Worm (Caenorhabditis elegans): ENCODE results near the gene C25G4.17.

Gene C25G4.17

ce11 chrIV:12490491-12490890 lies 48.7 kb downstream of the C25G4.17 start, which contains the start of gene him-6:
Gene him-6 (plus strand): TSS chrIV:12490791.
- no peak for TF ChIP-seq T07F8.4 (tag; optimal IDR thresholded peaks at IDR 0.05)
- TF ChIP-seq lin-40 (tag; optimal IDR thresholded peaks at IDR 0.05), result no peak
- no peak for TF ChIP-seq rec-8 (tag; optimal IDR thresholded peaks at IDR 0.05)
- TF ChIP-seq F37B4.10 (GFP tag; IDR thresholded peaks at IDR 0.05), result no peak
- TF ChIP-seq ceh-27 (GFP tag; optimal IDR thresholded peaks at IDR 0.05), result no peak
- TF ChIP-seq snpc-1.3 (tag; optimal IDR thresholded peaks at IDR 0.05; ENCODE audit: insufficient read depth), result no peak
- TF ChIP-seq egrh-3 (GFP tag; IDR thresholded peaks at IDR 0.05), result no peak
- no peak for TF ChIP-seq xnd-1 (tag; optimal IDR thresholded peaks at IDR 0.05)
- TF ChIP-seq F57C9.4 (tag; optimal IDR thresholded peaks at IDR 0.05), result no peak
- no peak for TF ChIP-seq ceh-91 (GFP tag; IDR thresholded peaks at IDR 0.05)
- no peak for TF ChIP-seq atf-7 (tag; optimal IDR thresholded peaks at IDR 0.05)
- TF ChIP-seq T26A5.8 (tag; optimal IDR thresholded peaks at IDR 0.05), result no peak
- no peak for TF ChIP-seq B0261.1 (tag; optimal IDR thresholded peaks at IDR 0.05)
- no peak for TF ChIP-seq mes-4 (tag; optimal IDR thresholded peaks at IDR 0.05)
- TF ChIP-seq C17E4.6 (GFP tag; IDR thresholded peaks at IDR 0.05), result no peak
- TF ChIP-seq ceh-40 (GFP tag; IDR thresholded peaks at IDR 0.05), result no peak
- no peak for TF ChIP-seq Y56A3A.18 (GFP tag; IDR thresholded peaks at IDR 0.05)
- no peak for TF ChIP-seq ztf-22 (GFP tag; optimal IDR thresholded peaks at IDR 0.05)
- TF ChIP-seq hmg-1.2 (GFP tag; IDR thresholded peaks at IDR 0.05), result no peak
